Worm (Caenorhabditis elegans) whole organism, L1 larva: ENCODE data around the gene C50H11.13.

ENCODE experiments used
- ces-1 ChIP-seq: fragments of 150-350 bp; optimal IDR thresholded peaks from 2 replicates; lab custom pipeline; 2014; ENCODE audit warnings: missing biosample characterization, missing genetic modification reagents, missing genetic modification characterization
- lin-39 ChIP-seq: fragments of 150-350 bp; optimal IDR thresholded peaks from 2 replicates; lab custom pipeline; 2014; ENCODE audit warnings: missing biosample characterization, missing genetic modification reagents, missing genetic modification characterization
- nhr-76 ChIP-seq: sonication (generic microtip); optimal IDR thresholded peaks from 2 replicates; lab custom pipeline; 2017; ENCODE audit warnings: missing biosample characterization, missing genetic modification characterization
- pqm-1 ChIP-seq: sonication (generic microtip); optimal IDR thresholded peaks from 3 replicates; lab custom pipeline; 2017; ENCODE audit warnings: missing biosample characterization, missing genetic modification characterization
- zag-1 ChIP-seq: fragments of 150-350 bp; optimal IDR thresholded peaks from 2 replicates; lab custom pipeline; 2014; ENCODE audit warnings: missing biosample characterization, missing genetic modification characterization

- no peak for TF ChIP-seq lin-39 (tag; lab: Kevin White, UChicago)
- no peak for TF ChIP-seq nhr-76 (tag; lab: Kevin White, UChicago)
- no peak for TF ChIP-seq pqm-1 (tag; lab: Kevin White, UChicago)
- no peak for TF ChIP-seq zag-1 (tag; lab: Kevin White, UChicago)
- TF ChIP-seq ces-1 (GFP tag; lab: Kevin White, UChicago): no peak
Observed at ce11 chrV:3024274-3024673, 47.2 kb downstream of the C50H11.13 start, which contains the start of gene asp-8.
